Fruit fly (Drosophila melanogaster) whole organism, embryonic: Measurements from ENCODE around the gene Cep97.

ENCODE experiments used
- ATbp ChIP-seq: fragments of 200-800 bp; sonication (Bioruptor generic); optimal IDR thresholded peaks from 2 replicates; lab custom pipeline; 2017; ENCODE audit warnings: missing biosample characterization, mild to moderate bottlenecking, missing genetic modification characterization, missing genetic modification reagents
- Atf6 ChIP-seq: fragments of 200-800 bp; sonication (Bioruptor generic); IDR thresholded peaks from 2 replicates; pipeline ENCODE4 v1.3.6; 2022; ENCODE audit warnings: missing biosample characterization, missing genetic modification characterization
- Bteb2 ChIP-seq: fragments of 200-800 bp; sonication (Bioruptor generic); optimal IDR thresholded peaks from 2 replicates; lab custom pipeline; 2016; ENCODE audit warnings: missing biosample characterization, missing genetic modification characterization
- CG10274 ChIP-seq: fragments of 200-800 bp; sonication (Bioruptor generic); optimal IDR thresholded peaks from 3 replicates; lab custom pipeline; 2017; ENCODE audit warnings: missing biosample characterization, mild to moderate bottlenecking, missing genetic modification characterization
- CG11504 ChIP-seq: fragments of 200-800 bp; sonication (Bioruptor generic); optimal IDR thresholded peaks from 3 replicates; lab custom pipeline; 2019; ENCODE audit warnings: missing biosample characterization, mild to moderate bottlenecking, missing genetic modification characterization, moderate library complexity
- CG12391 ChIP-seq: fragments of 200-800 bp; sonication (Bioruptor generic); optimal IDR thresholded peaks from 3 replicates; lab custom pipeline; 2018; ENCODE audit warnings: missing biosample characterization, mild to moderate bottlenecking, missing genetic modification characterization, moderate library complexity
- CG17328 ChIP-seq: fragments of 200-800 bp; sonication (Bioruptor generic); IDR thresholded peaks from 2 replicates; pipeline ENCODE4 v1.3.6; 2022; ENCODE audit warnings: missing biosample characterization, missing genetic modification characterization
- CG17359 ChIP-seq: fragments of 200-800 bp; sonication (Bioruptor generic); optimal IDR thresholded peaks from 3 replicates; lab custom pipeline; 2018; ENCODE audit warnings: missing biosample characterization, mild to moderate bottlenecking, missing genetic modification characterization, moderate library complexity
- CG18011 ChIP-seq: fragments of 200-800 bp; sonication (Bioruptor generic); optimal IDR thresholded peaks from 2 replicates; lab custom pipeline; 2017; ENCODE audit warnings: missing biosample characterization, missing genetic modification characterization, mild to moderate bottlenecking, moderate library complexity, missing genotype
- CG18262 ChIP-seq: fragments of 200-800 bp; optimal IDR thresholded peaks from 3 replicates; lab custom pipeline; 2019; ENCODE audit warnings: missing biosample characterization, mild to moderate bottlenecking, missing genetic modification characterization, moderate library complexity
- CG2116 ChIP-seq: fragments of 200-800 bp; sonication (Bioruptor generic); optimal IDR thresholded peaks from 3 replicates; lab custom pipeline; 2018; ENCODE audit warnings: missing biosample characterization, mild to moderate bottlenecking, missing genetic modification characterization
- CG2712 ChIP-seq: fragments of 200-800 bp; optimal IDR thresholded peaks from 3 replicates; lab custom pipeline; 2019; ENCODE audit warnings: missing biosample characterization, mild to moderate bottlenecking, missing genetic modification characterization, moderate library complexity
- CG31441 ChIP-seq: fragments of 200-800 bp; sonication (Bioruptor generic); IDR thresholded peaks from 2 replicates; pipeline ENCODE4 v1.3.6; 2022; ENCODE audit warnings: missing biosample characterization, missing genetic modification characterization
- CG3281 ChIP-seq: fragments of 200-800 bp; sonication (Bioruptor generic); optimal IDR thresholded peaks from 3 replicates; lab custom pipeline; 2017; ENCODE audit warnings: missing biosample characterization, mild to moderate bottlenecking, missing genetic modification characterization
- CG34376 ChIP-seq: fragments of 200-800 bp; sonication (Bioruptor generic); optimal IDR thresholded peaks from 2 replicates; lab custom pipeline; 2018; ENCODE audit warnings: missing biosample characterization, mild to moderate bottlenecking, missing genetic modification characterization
- CG42726 ChIP-seq: fragments of 200-800 bp; sonication (Bioruptor generic); IDR thresholded peaks from 2 replicates; pipeline ENCODE4 v1.3.6; 2022; ENCODE audit warnings: missing biosample characterization, missing genetic modification characterization; ENCODE audit not compliant: partially characterized antibody
- CG43689 ChIP-seq: fragments of 200-800 bp; sonication (Bioruptor generic); IDR thresholded peaks from 2 replicates; pipeline ENCODE4 v1.3.6; 2022; ENCODE audit warnings: missing biosample characterization, missing genetic modification characterization
- CG5180 ChIP-seq: fragments of 200-800 bp; sonication (Bioruptor generic); optimal IDR thresholded peaks from 3 replicates; lab custom pipeline; 2017; ENCODE audit warnings: missing biosample characterization, missing genetic modification characterization, mild to moderate bottlenecking, moderate library complexity, missing genetic modification reagents
- CG7556 ChIP-seq: fragments of 200-800 bp; sonication (Bioruptor generic); optimal IDR thresholded peaks from 2 replicates; lab custom pipeline; 2017; ENCODE audit warnings: missing biosample characterization, mild to moderate bottlenecking, missing genetic modification characterization
- CG7839 ChIP-seq: fragments of 200-800 bp; sonication (Bioruptor generic); optimal IDR thresholded peaks from 3 replicates; lab custom pipeline; 2018; ENCODE audit warnings: missing biosample characterization, mild to moderate bottlenecking, missing genetic modification characterization, moderate library complexity
- CG7987 ChIP-seq: fragments of 200-800 bp; sonication (Bioruptor generic); optimal IDR thresholded peaks from 2 replicates; lab custom pipeline; 2018; ENCODE audit warnings: missing biosample characterization, mild to moderate bottlenecking, missing genetic modification characterization, moderate library complexity
- D19A ChIP-seq: fragments of 200-800 bp; optimal IDR thresholded peaks from 3 replicates; lab custom pipeline; 2019; ENCODE audit warnings: missing biosample characterization, mild to moderate bottlenecking, missing genetic modification characterization, moderate library complexity
- Deaf1 ChIP-seq: fragments of 200-800 bp; optimal IDR thresholded peaks from 3 replicates; lab custom pipeline; 2019; ENCODE audit warnings: missing biosample characterization, mild to moderate bottlenecking, missing genetic modification characterization, moderate library complexity
- Elba2 ChIP-seq: fragments of 200-800 bp; sonication (Bioruptor generic); optimal IDR thresholded peaks from 3 replicates; lab custom pipeline; 2016; ENCODE audit warnings: missing biosample characterization, missing genetic modification characterization
- Hand ChIP-seq: fragments of 200-800 bp; sonication (Bioruptor generic); optimal IDR thresholded peaks from 2 replicates; lab custom pipeline; 2017; ENCODE audit warnings: mild to moderate bottlenecking, missing biosample characterization, missing genetic modification reagents, missing genetic modification characterization
- Hmr ChIP-seq: fragments of 200-800 bp; sonication (Bioruptor generic); optimal IDR thresholded peaks from 3 replicates; lab custom pipeline; 2017; ENCODE audit warnings: mild to moderate bottlenecking, missing biosample characterization, missing genetic modification reagents, missing genetic modification characterization
- NK7.1 ChIP-seq: fragments of 200-800 bp; sonication (Bioruptor generic); optimal IDR thresholded peaks from 3 replicates; lab custom pipeline; 2016; ENCODE audit warnings: missing biosample characterization, missing genetic modification characterization
- Opbp ChIP-seq: fragments of 200-800 bp; sonication (Bioruptor generic); IDR thresholded peaks from 3 replicates; pipeline ENCODE4 v1.3.6; 2022; ENCODE audit warnings: missing biosample characterization, missing genetic modification characterization; ENCODE audit not compliant: partially characterized antibody
- Sry-δ ChIP-seq: fragments of 200-800 bp; sonication (Bioruptor generic); optimal IDR thresholded peaks from 2 replicates; lab custom pipeline; 2016; ENCODE audit warnings: missing biosample characterization, missing genetic modification characterization
- Trl ChIP-seq, 3 experiments: fragments of >200 bp in 2 of 3; fragments of 200-800 bp in 1 of 3; sonication (Bioruptor generic) in 1 of 3; optimal IDR thresholded peaks; 2 replicates in 1 of 3; 3 replicates in 2 of 3; lab custom pipeline; 2016 to 2017; ENCODE audit warnings: missing biosample characterization in 1 of 3, missing genetic modification characterization in 1 of 3
- Vsx1 ChIP-seq: fragments of 200-800 bp; sonication (Bioruptor generic); optimal IDR thresholded peaks from 2 replicates; lab custom pipeline; 2017; ENCODE audit warnings: missing biosample characterization, mild to moderate bottlenecking, missing genetic modification characterization, missing genetic modification reagents
- ato ChIP-seq: fragments of 200-800 bp; sonication (Bioruptor generic); IDR thresholded peaks from 2 replicates; pipeline ENCODE4 v1.3.6; 2022; ENCODE audit warnings: missing biosample characterization, missing genetic modification characterization; ENCODE audit not compliant: partially characterized antibody
- bigmax ChIP-seq: fragments of 200-800 bp; sonication (Bioruptor generic); optimal IDR thresholded peaks from 2 replicates; lab custom pipeline; 2018; ENCODE audit warnings: missing biosample characterization, mild to moderate bottlenecking, missing genetic modification characterization
- chm ChIP-seq: fragments of 200-800 bp; sonication (Bioruptor generic); IDR thresholded peaks from 2 replicates; pipeline ENCODE4 v1.3.6; 2022; ENCODE audit warnings: missing biosample characterization, missing genetic modification characterization
- crp ChIP-seq, 2 experiments: fragments of 200-800 bp; sonication (Bioruptor generic); optimal IDR thresholded peaks; 2 replicates in 1 of 2; 3 replicates in 1 of 2; lab custom pipeline; 2017; ENCODE audit warnings: missing biosample characterization in 2 of 2, missing genetic modification characterization in 2 of 2, mild to moderate bottlenecking in 1 of 2, moderate library complexity in 1 of 2
- fd102C ChIP-seq: fragments of 200-800 bp; sonication (Bioruptor generic); optimal IDR thresholded peaks from 2 replicates; lab custom pipeline; 2018; ENCODE audit warnings: missing biosample characterization, mild to moderate bottlenecking, missing genetic modification characterization, moderate library complexity
- fru ChIP-seq: fragments of >200 bp; optimal IDR thresholded peaks from 2 replicates; lab custom pipeline; 2017
- gsb ChIP-seq: fragments of 200-800 bp; sonication (Bioruptor generic); IDR thresholded peaks from 2 replicates; pipeline ENCODE4 v1.3.6; 2022; ENCODE audit warnings: missing biosample characterization, missing genetic modification characterization
- nmo ChIP-seq: fragments of 200-800 bp; sonication (Bioruptor generic); optimal IDR thresholded peaks from 2 replicates; lab custom pipeline; 2018; ENCODE audit warnings: missing biosample characterization, mild to moderate bottlenecking, missing genetic modification characterization, moderate library complexity
- prd ChIP-seq, 3 experiments: fragments of >200 bp in 2 of 3; fragments of 200-800 bp in 1 of 3; sonication (Bioruptor generic) in 1 of 3; optimal IDR thresholded peaks in 2 of 3; IDR thresholded peaks in 1 of 3; 2 replicates in 2 of 3; 3 replicates in 1 of 3; pipeline versions ENCODE4 v1.3.6 to Lab custom; 2017 to 2022; ENCODE audit warnings: missing biosample characterization in 1 of 3, missing genetic modification characterization in 1 of 3
- ro ChIP-seq: fragments of 200-800 bp; sonication (Bioruptor generic); IDR thresholded peaks from 2 replicates; pipeline ENCODE4 v1.3.6; 2022; ENCODE audit warnings: missing biosample characterization, missing genetic modification characterization
- sens ChIP-seq: fragments of 200-800 bp; sonication (Bioruptor generic); peaks from one replicate; lab custom pipeline; 2016; ENCODE audit warnings: missing biosample characterization, missing genetic modification characterization
- sob ChIP-seq: fragments of 200-800 bp; sonication (Bioruptor generic); IDR thresholded peaks from 2 replicates; pipeline ENCODE4 v1.3.6; 2022; ENCODE audit warnings: missing biosample characterization, missing genetic modification characterization
- tio ChIP-seq: fragments of 200-800 bp; sonication (Bioruptor generic); optimal IDR thresholded peaks from 2 replicates; lab custom pipeline; 2017; ENCODE audit warnings: missing biosample characterization, missing genetic modification characterization, inconsistent platforms
- ttk ChIP-seq: fragments of 200-800 bp; sonication (Bioruptor generic); IDR thresholded peaks from 2 replicates; pipeline ENCODE4 v2.1.2; 2022; ENCODE audit warnings: missing biosample characterization, missing genetic modification characterization
- unpg ChIP-seq: fragments of 200-800 bp; sonication (Bioruptor generic); optimal IDR thresholded peaks from 3 replicates; lab custom pipeline; 2018; ENCODE audit warnings: missing biosample characterization, mild to moderate bottlenecking, missing genetic modification characterization, moderate library complexity
- wor ChIP-seq: fragments of 200-800 bp; sonication (Bioruptor generic); IDR thresholded peaks from 2 replicates; pipeline ENCODE4 v1.3.6; 2022; ENCODE audit warnings: missing biosample characterization, missing genetic modification characterization

Gene Cep97

dm6 chr2L:3895951-3896833 lies 28.7 kb downstream of the Cep97 start (continued):
- TF ChIP-seq CG17359 (tag; lab: Kevin White, UChicago) (no peak), fru (no peak), CG2712 (tag; lab: Kevin White, UChicago) (peak; percentile 15), Trl (optimal IDR thresholded peaks at IDR 0.05; lab: Kevin White, UChicago) (peak; percentile 53 to 54), Trl (GFP tag; optimal IDR thresholded peaks at IDR 0.05; lab: Kevin White, UChicago) (no peak), Opbp (GFP tag; lab: Robert Waterston, UW) (no peak), CG18011 (GFP tag; lab: Kevin White, UChicago) (no peak), Vsx1 (no peak), Hmr (GFP tag; lab: Kevin White, UChicago) (no peak), sob (GFP tag; lab: Robert Waterston, UW) (no peak), CG18262 (peak; percentile 25), ttk (GFP tag; lab: Robert Waterston, UW) (no peak), ro (no peak), Sry-δ (GFP tag; lab: Kevin White, UChicago) (no peak), CG43689 (GFP tag; lab: Robert Waterston, UW) (no peak), bigmax (GFP tag; lab: Kevin White, UChicago) (no peak), ato (GFP tag; lab: Robert Waterston, UW) (no peak), CG3281 (GFP tag; lab: Kevin White, UChicago) (no peak), nmo (peak; percentile 31), CG10274 (peak; percentile 87), CG12391 (peak; percentile 24), crp (GFP tag; optimal IDR thresholded peaks at IDR 0.05; lab: Kevin White, UChicago) (peak in 1 of 2 experiments; percentile 30), NK7.1 (GFP tag; lab: Kevin White, UChicago) (no peak), D19A (peak; percentile 78), Hand (GFP tag; lab: Kevin White, UChicago) (no peak), CG11504 (tag; lab: Kevin White, UChicago) (peak; percentile 38), ATbp (GFP tag; lab: Kevin White, UChicago) (no peak), CG42726 (GFP tag; lab: Robert Waterston, UW) (no peak), CG7987 (no peak), wor (GFP tag; lab: Robert Waterston, UW) (no peak), Bteb2 (GFP tag; lab: Kevin White, UChicago) (no peak), CG7556 (GFP tag; lab: Kevin White, UChicago) (no peak), sens (GFP tag; lab: Kevin White, UChicago) (peak; percentile 42), CG17328 (GFP tag; lab: Robert Waterston, UW) (no peak), prd (optimal IDR thresholded peaks at IDR 0.05; lab: Kevin White, UChicago) (no peak), prd (GFP tag; IDR thresholded peaks at IDR 0.05; lab: Robert Waterston, UW) (no peak), chm (0 out of 2 replicates have a peak, but pooled peaks have one; percentile 43), CG34376 (GFP tag; lab: Kevin White, UChicago) (no peak), CG5180 (GFP tag; lab: Kevin White, UChicago) (no peak), Elba2 (GFP tag; lab: Kevin White, UChicago) (no peak), gsb (GFP tag; lab: Robert Waterston, UW) (no peak), fd102C (no peak), CG7839 (tag; lab: Kevin White, UChicago) (peak; percentile 35), Deaf1 (tag; lab: Kevin White, UChicago) (peak; percentile 92), Atf6 (GFP tag; lab: Robert Waterston, UW) (no peak), CG31441 (GFP tag; lab: Robert Waterston, UW) (peak; percentile 15; the same call in 1 of the 2 replicates), unpg (GFP tag; lab: Kevin White, UChicago) (no peak), tio (GFP tag; lab: Kevin White, UChicago) (peak; percentile 9), CG2116 (GFP tag; lab: Kevin White, UChicago) (no peak)
